Worm (Caenorhabditis elegans): ENCODE results near the gene abts-3.

- TF ChIP-seq ceh-40 (GFP tag; IDR thresholded peaks at IDR 0.05) (no peak), mel-28 (tag; optimal IDR thresholded peaks at IDR 0.05; ENCODE audit: borderline replicate concordance) (no peak), somi-1 (GFP tag; optimal IDR thresholded peaks at IDR 0.05) (no peak), die-1 (tag; optimal IDR thresholded peaks at IDR 0.05) (no peak), ekl-4 (GFP tag; IDR thresholded peaks at IDR 0.05) (no peak), egl-44 (GFP tag; IDR thresholded peaks at IDR 0.05) (no peak), nhr-90 (tag; optimal IDR thresholded peaks at IDR 0.05) (no peak), nfyb-1 (GFP tag; IDR thresholded peaks at IDR 0.05) (no peak), snpc-4 (GFP tag; optimal IDR thresholded peaks at IDR 0.05) (no peak), snpc-4 (tag; optimal IDR thresholded peaks at IDR 0.05) (no peak), sea-2 (GFP tag; IDR thresholded peaks at IDR 0.05) (no peak), pbrm-1 (GFP tag; IDR thresholded peaks at IDR 0.05) (no peak), pha-4 (tag; optimal IDR thresholded peaks at IDR 0.05) (no peak)
Measured at ce11 chrII:6139484-6139883, 6.8 kb downstream of the abts-3 start.

Data from whole organism, young adult.